Fruit fly (Drosophila melanogaster): ENCODE data around the gene CG17776.

The CG17776 gene

dm6 chrX:2136831-2137452 lies 47.6 kb upstream of the CG17776 start:
- TF ChIP-seq Ets65A (GFP tag), result peak; percentile 100
- peak; percentile 100 for TF ChIP-seq CG13624 (GFP tag; optimal IDR thresholded peaks at IDR 0.05)
- TF ChIP-seq NFAT (GFP tag; IDR thresholded peaks at IDR 0.05), result peak; percentile 100
- TF ChIP-seq CG5245 (GFP tag; optimal IDR thresholded peaks at IDR 0.05), result peak; percentile 100
- peak; percentile 100 for TF ChIP-seq Pdp1 (GFP tag; optimal IDR thresholded peaks at IDR 0.05)
- TF ChIP-seq sd (tag; optimal IDR thresholded peaks at IDR 0.05), result peak; percentile 96
- peak; percentile 100 for TF ChIP-seq croc (GFP tag; conservative IDR thresholded peaks at IDR 0.05)
- peak; percentile 100 for TF ChIP-seq pnt (GFP tag; optimal IDR thresholded peaks at IDR 0.05)
- peak; percentile 100 for TF ChIP-seq CoRest (tag; optimal IDR thresholded peaks at IDR 0.05)
- peak; percentile 36; the same call in 1 of the 2 replicates for TF ChIP-seq bbx (GFP tag; IDR thresholded peaks at IDR 0.05; ENCODE audit: partially characterized antibody)
- TF ChIP-seq CG13296 (GFP tag; optimal IDR thresholded peaks at IDR 0.05), result peak; percentile 100
- TF ChIP-seq CG11504 (tag; optimal IDR thresholded peaks at IDR 0.05), result peak; percentile 99
- peak; percentile 100 for TF ChIP-seq esg (GFP tag; conservative IDR thresholded peaks at IDR 0.05)
- peak; percentile 99 for TF ChIP-seq Lhr (GFP tag; optimal IDR thresholded peaks at IDR 0.05)
- TF ChIP-seq CG13123 (GFP tag; optimal IDR thresholded peaks at IDR 0.05), result peak; percentile 99
- peak; percentile 100 for TF ChIP-seq CG2889 (GFP tag; IDR thresholded peaks at IDR 0.05)
- TF ChIP-seq CG10209 (GFP tag; optimal IDR thresholded peaks at IDR 0.05), result peak; percentile 100
- peak; percentile 100 for TF ChIP-seq CG32767 (GFP tag; IDR thresholded peaks at IDR 0.05)
- TF ChIP-seq CG17361 (GFP tag; IDR thresholded peaks at IDR 0.05), result peak; percentile 95
- TF ChIP-seq bsh (GFP tag; optimal IDR thresholded peaks at IDR 0.05), result peak; percentile 96 to 100
- peak; percentile 100 for TF ChIP-seq CG30403 (GFP tag; optimal IDR thresholded peaks at IDR 0.05)
- TF ChIP-seq sima (GFP tag; optimal IDR thresholded peaks at IDR 0.05), result peak; percentile 99
- TF ChIP-seq CG10565 (GFP tag; optimal IDR thresholded peaks at IDR 0.05), result peak; percentile 100
- TF ChIP-seq CG4404 (GFP tag; IDR thresholded peaks at IDR 0.05), result peak; percentile 100
- TF ChIP-seq mld (GFP tag; IDR thresholded peaks at IDR 0.05; ENCODE audit: partially characterized antibody), result no peak
- peak; percentile 100 for TF ChIP-seq Nf-YA (GFP tag; IDR thresholded peaks at IDR 0.05)
- peak; percentile 100 for TF ChIP-seq Camta (GFP tag; optimal IDR thresholded peaks at IDR 0.05)
- TF ChIP-seq CrebB (tag; optimal IDR thresholded peaks at IDR 0.05), result peak; percentile 100
- peak; percentile 100 for TF ChIP-seq btn (GFP tag; optimal IDR thresholded peaks at IDR 0.05)
- peak; percentile 100 for TF ChIP-seq CG6689 (GFP tag; IDR thresholded peaks at IDR 0.05)
- peak; percentile 100 for TF ChIP-seq CG17829 (tag; optimal IDR thresholded peaks at IDR 0.05)
- TF ChIP-seq CG33213 (GFP tag; optimal IDR thresholded peaks at IDR 0.05), result peak; percentile 100
- peak; percentile 100 for TF ChIP-seq fd96Cb (tag; optimal IDR thresholded peaks at IDR 0.05)
- TF ChIP-seq TFAM (GFP tag; optimal IDR thresholded peaks at IDR 0.05), result peak; percentile 98
- TF ChIP-seq Atf3 (GFP tag; optimal IDR thresholded peaks at IDR 0.05), result peak; percentile 100
- peak; percentile 100 for TF ChIP-seq Rfx (GFP tag; IDR thresholded peaks at IDR 0.05)
- peak; percentile 100 for TF ChIP-seq H2.0 (GFP tag; IDR thresholded peaks at IDR 0.05)
- peak; percentile 100 for TF ChIP-seq gsb (GFP tag; IDR thresholded peaks at IDR 0.05)
- peak; percentile 100 for TF ChIP-seq CG8924 (tag; optimal IDR thresholded peaks at IDR 0.05)
- peak; percentile 21 for TF ChIP-seq HLHmδ (GFP tag; optimal IDR thresholded peaks at IDR 0.05)
- peak; percentile 100 for TF ChIP-seq ttk (GFP tag; IDR thresholded peaks at IDR 0.05)
- TF ChIP-seq CG4730 (GFP tag; IDR thresholded peaks at IDR 0.05), result peak; percentile 100
- peak; percentile 100 for TF ChIP-seq CG14050 (GFP tag; IDR thresholded peaks at IDR 0.05)
- TF ChIP-seq tna (GFP tag; IDR thresholded peaks at IDR 0.05; ENCODE audit: partially characterized antibody), result no peak
- peak; percentile 100 for TF ChIP-seq CG12104 (GFP tag; optimal IDR thresholded peaks at IDR 0.05)
- peak; percentile 100 for TF ChIP-seq CG1647 (GFP tag; optimal IDR thresholded peaks at IDR 0.05)
- peak; percentile 100 for TF ChIP-seq CG17359 (tag; optimal IDR thresholded peaks at IDR 0.05)
- TF ChIP-seq Dll (GFP tag; IDR thresholded peaks at IDR 0.05; ENCODE audit: partially characterized antibody), result no peak
- peak in 1 of 2 experiments; percentile 99 for TF ChIP-seq Eip74EF (GFP tag; optimal IDR thresholded peaks at IDR 0.05)
